Worm (Caenorhabditis elegans) whole organism, L1 larva: ENCODE results near the gene F34H10.5.

Experiments
- C16A3.4 ChIP-seq: fragments of 150-350 bp; optimal IDR thresholded peaks from 2 replicates; lab custom pipeline; 2014; ENCODE audit warnings: missing biosample characterization, missing genetic modification characterization
- C34B4.2 ChIP-seq: sonication (generic microtip); optimal IDR thresholded peaks from 2 replicates; lab custom pipeline; 2017; ENCODE audit warnings: mild to moderate bottlenecking, missing genetic modification characterization, missing compliant biosample characterization
- Y116A8C.19 ChIP-seq: sonication (generic microtip); optimal IDR thresholded peaks from 2 replicates; lab custom pipeline; 2016; ENCODE audit warnings: missing compliant biosample characterization, missing genetic modification characterization, borderline replicate concordance
- alr-1 ChIP-seq: fragments of 200-800 bp; sonication (Bioruptor generic); optimal IDR thresholded peaks from 2 replicates; lab custom pipeline; 2018; ENCODE audit warnings: borderline replicate concordance, mild to moderate bottlenecking, missing genetic modification characterization, missing compliant biosample characterization
- ceh-8 ChIP-seq: fragments of 200-800 bp; sonication (Bioruptor generic); optimal IDR thresholded peaks from 2 replicates; lab custom pipeline; 2018; ENCODE audit warnings: mild to moderate bottlenecking, missing genetic modification characterization, moderate library complexity, missing compliant biosample characterization
- ceh-88 ChIP-seq: fragments of 200-800 bp; sonication (Bioruptor generic); IDR thresholded peaks from 2 replicates; pipeline ENCODE4 v1.3.6; 2022; ENCODE audit warnings: missing genetic modification characterization, missing compliant biosample characterization
- ceh-90 ChIP-seq: sonication (generic microtip); optimal IDR thresholded peaks from 2 replicates; lab custom pipeline; 2016; ENCODE audit warnings: missing genetic modification characterization, missing compliant biosample characterization
- efl-1 ChIP-seq, 4 experiments: fragments of 150-350 bp; optimal IDR thresholded peaks in 3 of 4; peaks in 1 of 4; 1 replicate in 1 of 4; 2 replicates in 3 of 4; lab custom pipeline; 2014; ENCODE audit warnings: missing biosample characterization in 2 of 4, missing genetic modification characterization in 2 of 4, missing genetic modification reagents in 2 of 4
- efl-3 ChIP-seq: fragments of 200-800 bp; sonication (Bioruptor generic); optimal IDR thresholded peaks from 2 replicates; lab custom pipeline; 2018; ENCODE audit warnings: mild to moderate bottlenecking, missing genetic modification characterization, missing compliant biosample characterization
- egl-13 ChIP-seq: sonication (generic microtip); optimal IDR thresholded peaks from 2 replicates; lab custom pipeline; 2016; ENCODE audit warnings: missing genotype, missing genetic modification reagents, missing genetic modification characterization, missing compliant biosample characterization
- egl-27 ChIP-seq, 2 experiments: fragments of 150-350 bp in 1 of 2; sonication (generic microtip); optimal IDR thresholded peaks; 3 replicates each; lab custom pipeline; 2017 to 2018; ENCODE audit warnings: missing biosample characterization in 2 of 2, missing genetic modification characterization in 2 of 2, missing genetic modification reagents in 2 of 2
- elt-2 ChIP-seq: sonication (generic microtip); optimal IDR thresholded peaks from 2 replicates; lab custom pipeline; 2016; ENCODE audit warnings: missing genetic modification characterization, mild to moderate bottlenecking, inconsistent platforms, missing compliant biosample characterization, missing genetic modification reagents
- elt-3 ChIP-seq, 6 experiments: fragments of 150-350 bp in 1 of 6; sonication (generic microtip); optimal IDR thresholded peaks; 2 replicates each; lab custom pipeline; 2017 to 2018; ENCODE audit warnings: missing biosample characterization in 6 of 6, missing genetic modification characterization in 6 of 6, inconsistent platforms in 1 of 6
- fos-1 ChIP-seq: fragments of 150-350 bp; optimal IDR thresholded peaks from 2 replicates; lab custom pipeline; 2014; ENCODE audit warnings: missing biosample characterization, missing genetic modification characterization
- grh-1 ChIP-seq: fragments of 200-800 bp; sonication (Bioruptor generic); IDR thresholded peaks from 2 replicates; pipeline ENCODE4 v1.3.6; 2022; ENCODE audit warnings: missing genetic modification reagents, missing genetic modification characterization, missing compliant biosample characterization
- irx-1 ChIP-seq: sonication (generic microtip); optimal IDR thresholded peaks from 2 replicates; lab custom pipeline; 2016; ENCODE audit warnings: missing genetic modification characterization, missing compliant biosample characterization
- jun-1 ChIP-seq: fragments of 150-350 bp; optimal IDR thresholded peaks from 2 replicates; lab custom pipeline; 2014; ENCODE audit warnings: missing biosample characterization, missing genetic modification reagents, missing genetic modification characterization
- lin-13 ChIP-seq: fragments of 150-350 bp; optimal IDR thresholded peaks from 2 replicates; lab custom pipeline; 2014; ENCODE audit warnings: missing biosample characterization, missing genetic modification reagents, missing genetic modification characterization
- lin-14 ChIP-seq: fragments of 200-800 bp; sonication (Bioruptor generic); optimal IDR thresholded peaks from 2 replicates; lab custom pipeline; 2018; ENCODE audit warnings: mild to moderate bottlenecking, missing genetic modification characterization, moderate library complexity, missing compliant biosample characterization
- lin-15B ChIP-seq: fragments of 150-350 bp; sonication (generic microtip); optimal IDR thresholded peaks from 3 replicates; lab custom pipeline; 2014; ENCODE audit warnings: missing biosample characterization, missing genetic modification characterization
- lin-35 ChIP-seq, 2 experiments: fragments of 150-350 bp; optimal IDR thresholded peaks; 2 replicates each; lab custom pipeline; 2014; ENCODE audit warnings: missing biosample characterization in 2 of 2, missing genetic modification characterization in 2 of 2, missing genetic modification reagents in 2 of 2
- lin-39 ChIP-seq: fragments of 150-350 bp; optimal IDR thresholded peaks from 2 replicates; lab custom pipeline; 2014; ENCODE audit warnings: missing biosample characterization, missing genetic modification reagents, missing genetic modification characterization
- lir-3 ChIP-seq: sonication (generic microtip); optimal IDR thresholded peaks from 2 replicates; lab custom pipeline; 2016; ENCODE audit warnings: mild to moderate bottlenecking, missing genetic modification characterization, moderate library complexity, missing compliant biosample characterization; ENCODE audit not compliant: poor library complexity
- mdl-1 ChIP-seq, 2 experiments: fragments of 150-350 bp; optimal IDR thresholded peaks; 2 replicates each; lab custom pipeline; 2014 to 2017; ENCODE audit warnings: missing biosample characterization in 2 of 2, missing genetic modification characterization in 2 of 2, inconsistent platforms in 1 of 2
- mep-1 ChIP-seq: fragments of 150-350 bp; optimal IDR thresholded peaks from 2 replicates; lab custom pipeline; 2014; ENCODE audit warnings: missing biosample characterization, missing genetic modification characterization
- nhr-11 ChIP-seq: fragments of 150-350 bp; optimal IDR thresholded peaks from 2 replicates; lab custom pipeline; 2014; ENCODE audit warnings: missing biosample characterization, missing genetic modification characterization
- nhr-19 ChIP-seq: fragments of 200-800 bp; sonication (Bioruptor generic); conservative IDR thresholded peaks from 2 replicates; pipeline ENCODE4 v1.3.6; 2022; ENCODE audit warnings: missing genetic modification characterization, missing compliant biosample characterization
- nhr-20 ChIP-seq: sonication (generic microtip); optimal IDR thresholded peaks from 2 replicates; lab custom pipeline; 2016; ENCODE audit warnings: mild to moderate bottlenecking, missing genetic modification characterization, missing compliant biosample characterization
- nhr-237 ChIP-seq: fragments of 150-350 bp; optimal IDR thresholded peaks from 2 replicates; lab custom pipeline; 2014; ENCODE audit warnings: missing biosample characterization, missing genetic modification characterization
- nhr-28 ChIP-seq: fragments of 150-350 bp; optimal IDR thresholded peaks from 2 replicates; lab custom pipeline; 2014; ENCODE audit warnings: missing biosample characterization, missing genetic modification characterization
- nhr-71 ChIP-seq: sonication (generic microtip); optimal IDR thresholded peaks from 2 replicates; lab custom pipeline; 2016; ENCODE audit warnings: mild to moderate bottlenecking, missing genetic modification characterization, moderate library complexity, missing compliant biosample characterization
- nhr-77 ChIP-seq: fragments of 150-350 bp; optimal IDR thresholded peaks from 2 replicates; lab custom pipeline; 2014; ENCODE audit warnings: missing biosample characterization, missing genetic modification characterization
- nhr-84 ChIP-seq: sonication (generic microtip); optimal IDR thresholded peaks from 2 replicates; lab custom pipeline; 2017; ENCODE audit warnings: missing biosample characterization, missing genetic modification characterization
- nhr-90 ChIP-seq: sonication (generic microtip); optimal IDR thresholded peaks from 2 replicates; lab custom pipeline; 2016; ENCODE audit warnings: mild to moderate bottlenecking, missing genetic modification characterization, missing compliant biosample characterization; ENCODE audit not compliant: poor library complexity
- pax-3 ChIP-seq: fragments of 200-800 bp; sonication (Bioruptor generic); optimal IDR thresholded peaks from 2 replicates; lab custom pipeline; 2018; ENCODE audit warnings: mild to moderate bottlenecking, missing genetic modification characterization, moderate library complexity, missing compliant biosample characterization
- skn-1 ChIP-seq: fragments of 150-350 bp; optimal IDR thresholded peaks from 2 replicates; lab custom pipeline; 2014; ENCODE audit warnings: missing biosample characterization, missing genetic modification characterization
- snpc-4 ChIP-seq: fragments of 150-350 bp; optimal IDR thresholded peaks from 2 replicates; lab custom pipeline; 2014; ENCODE audit warnings: missing biosample characterization, missing genetic modification characterization
- snu-23 ChIP-seq: sonication (generic microtip); optimal IDR thresholded peaks from 2 replicates; lab custom pipeline; 2016; ENCODE audit warnings: missing genetic modification characterization, missing compliant biosample characterization
- sox-4 ChIP-seq: sonication (generic microtip); optimal IDR thresholded peaks from 2 replicates; lab custom pipeline; 2016; ENCODE audit warnings: missing genetic modification characterization, missing compliant biosample characterization
- sptf-1 ChIP-seq: fragments of 150-350 bp; optimal IDR thresholded peaks from 2 replicates; lab custom pipeline; 2014; ENCODE audit warnings: missing biosample characterization, missing genetic modification characterization
- sup-37 ChIP-seq: fragments of 200-800 bp; sonication (Bioruptor generic); optimal IDR thresholded peaks from 2 replicates; lab custom pipeline; 2018; ENCODE audit warnings: mild to moderate bottlenecking, missing genetic modification characterization, missing compliant biosample characterization
- tlp-1 ChIP-seq: fragments of 150-350 bp; optimal IDR thresholded peaks from 2 replicates; lab custom pipeline; 2014; ENCODE audit warnings: missing biosample characterization, missing genetic modification characterization
- unc-130 ChIP-seq: fragments of 150-350 bp; optimal IDR thresholded peaks from 2 replicates; lab custom pipeline; 2017; ENCODE audit warnings: missing biosample characterization, missing genetic modification characterization, inconsistent platforms
- unc-98 ChIP-seq: fragments of 200-800 bp; sonication (Bioruptor generic); IDR thresholded peaks from 2 replicates; pipeline ENCODE4 v1.3.6; 2022; ENCODE audit warnings: missing genetic modification characterization, missing compliant biosample characterization
- vab-15 ChIP-seq: sonication (generic microtip); optimal IDR thresholded peaks from 2 replicates; lab custom pipeline; 2017; ENCODE audit warnings: missing genotype, mild to moderate bottlenecking, missing genetic modification characterization, missing compliant biosample characterization
- xbp-1 ChIP-seq: sonication (generic microtip); optimal IDR thresholded peaks from 2 replicates; lab custom pipeline; 2016; ENCODE audit warnings: missing genetic modification characterization, missing compliant biosample characterization
- zag-1 ChIP-seq: fragments of 150-350 bp; optimal IDR thresholded peaks from 2 replicates; lab custom pipeline; 2014; ENCODE audit warnings: missing biosample characterization, missing genetic modification characterization
- ztf-11 ChIP-seq, 2 experiments: sonication (generic microtip); optimal IDR thresholded peaks; 2 replicates each; lab custom pipeline; 2016 to 2017; ENCODE audit warnings: missing genetic modification characterization in 2 of 2, missing biosample characterization in 1 of 2, missing compliant biosample characterization in 1 of 2
- ztf-4 ChIP-seq: fragments of 150-350 bp; optimal IDR thresholded peaks from 2 replicates; lab custom pipeline; 2014; ENCODE audit warnings: missing biosample characterization, missing genetic modification characterization

F34H10.5 gene

ce11 chrX:9679427-9679826 lies 44.0 kb downstream of the F34H10.5 start:
- TF ChIP-seq egl-13 (tag; lab: Kevin White, UChicago) (no peak), alr-1 (tag; lab: Kevin White, UChicago) (no peak), grh-1 (GFP tag; lab: Robert Waterston, UW) (no peak), ztf-11 (tag; optimal IDR thresholded peaks at IDR 0.05; lab: Kevin White, UChicago) (no peak), lin-15B (tag; lab: Kevin White, UChicago) (no peak), nhr-28 (tag; lab: Kevin White, UChicago) (no peak), ceh-8 (GFP tag; lab: Kevin White, UChicago) (no peak), snu-23 (GFP tag; lab: Kevin White, UChicago) (no peak), Y116A8C.19 (tag; lab: Kevin White, UChicago) (no peak), elt-2 (peak; percentile 86), nhr-90 (no peak), lin-35 (GFP tag; optimal IDR thresholded peaks at IDR 0.05; lab: Kevin White, UChicago) (peak in 1 of 2 experiments; percentile 28), pax-3 (tag; lab: Kevin White, UChicago) (no peak), nhr-237 (tag; lab: Kevin White, UChicago) (no peak), sptf-1 (tag; lab: Kevin White, UChicago) (no peak), fos-1 (tag; lab: Kevin White, UChicago) (no peak), efl-3 (GFP tag; lab: Kevin White, UChicago) (no peak), unc-130 (tag; lab: Kevin White, UChicago) (no peak), C16A3.4 (tag; lab: Kevin White, UChicago) (no peak), unc-98 (GFP tag; lab: Robert Waterston, UW) (no peak), nhr-84 (tag; lab: Kevin White, UChicago) (no peak), skn-1 (no peak), ztf-4 (tag; lab: Kevin White, UChicago) (no peak), lin-39 (tag; lab: Kevin White, UChicago) (no peak), zag-1 (tag; lab: Kevin White, UChicago) (no peak), nhr-11 (tag; lab: Kevin White, UChicago) (no peak), jun-1 (tag; lab: Kevin White, UChicago) (no peak), mdl-1 (tag; optimal IDR thresholded peaks at IDR 0.05; lab: Kevin White, UChicago) (peak in 1 of 2 experiments; percentile 4), irx-1 (tag; lab: Kevin White, UChicago) (no peak), sox-4 (tag; lab: Kevin White, UChicago) (no peak), C34B4.2 (tag; lab: Kevin White, UChicago) (no peak), ceh-90 (tag; lab: Kevin White, UChicago) (no peak), egl-27 (tag; optimal IDR thresholded peaks at IDR 0.05; lab: Kevin White, UChicago) (no peak), efl-1 (optimal IDR thresholded peaks at IDR 0.05; lab: Kevin White, UChicago) (no peak), efl-1 (GFP tag; optimal IDR thresholded peaks at IDR 0.05 in 1 of 2; lab: Kevin White, UChicago) (peak in 1 of 2 experiments; percentile 59), nhr-71 (peak; percentile 18), nhr-19 (GFP tag; lab: Robert Waterston, UW) (no peak), snpc-4 (tag; lab: Kevin White, UChicago) (no peak), sup-37 (GFP tag; lab: Kevin White, UChicago) (no peak), nhr-20 (peak; percentile 36), ceh-88 (GFP tag; lab: Robert Waterston, UW) (no peak)

ce11 chrX:9680119-9680682 lies 44.7 kb downstream of the F34H10.5 start, which contains the start of gene ifp-1:
Gene ifp-1 (minus strand): TSS chrX:9680169.
- TF ChIP-seq elt-2 (peak; percentile 92), egl-27 (tag; optimal IDR thresholded peaks at IDR 0.05; lab: Kevin White, UChicago) (no peak), lin-14 (no peak), lin-13 (GFP tag; lab: Kevin White, UChicago) (no peak), nhr-77 (tag; lab: Kevin White, UChicago) (no peak), C16A3.4 (tag; lab: Kevin White, UChicago) (no peak), xbp-1 (tag; lab: Kevin White, UChicago) (no peak), lin-15B (tag; lab: Kevin White, UChicago) (no peak), pax-3 (tag; lab: Kevin White, UChicago) (no peak), lir-3 (tag; lab: Kevin White, UChicago) (no peak), irx-1 (tag; lab: Kevin White, UChicago) (no peak), unc-130 (tag; lab: Kevin White, UChicago) (no peak), nhr-71 (no peak), egl-13 (tag; lab: Kevin White, UChicago) (no peak), nhr-20 (peak; percentile 11), tlp-1 (tag; lab: Kevin White, UChicago) (no peak), vab-15 (no peak), lin-35 (GFP tag; optimal IDR thresholded peaks at IDR 0.05; lab: Kevin White, UChicago) (peak in 1 of 2 experiments; percentile 24), ztf-4 (tag; lab: Kevin White, UChicago) (no peak), elt-3 (tag; optimal IDR thresholded peaks at IDR 0.05; lab: Kevin White, UChicago) (no peak), Y116A8C.19 (tag; lab: Kevin White, UChicago) (no peak), mep-1 (no peak), jun-1 (tag; lab: Kevin White, UChicago) (no peak)
